Worm (Caenorhabditis elegans) whole organism, young adult: Measurements from ENCODE around the gene F38A6.4.

Experiments
- B0336.3 ChIP-seq: fragments of 200-800 bp; sonication (Bioruptor generic); IDR thresholded peaks from 2 replicates; pipeline ENCODE4 v1.3.6; 2022; ENCODE audit warnings: missing genetic modification characterization, missing compliant biosample characterization
- K11D2.4 ChIP-seq: fragments of 200-800 bp; sonication (Bioruptor generic); IDR thresholded peaks from 2 replicates; pipeline ENCODE4 v1.3.6; 2022; ENCODE audit warnings: missing genetic modification reagents, missing genetic modification characterization, missing compliant biosample characterization
- ZK185.1 ChIP-seq: sonication (generic microtip); optimal IDR thresholded peaks from 2 replicates; lab custom pipeline; 2016; ENCODE audit warnings: mild to moderate bottlenecking, missing genetic modification characterization, missing compliant biosample characterization; ENCODE audit not compliant: poor library complexity, severe bottlenecking
- ama-1 ChIP-seq, 3 experiments: fragments of 150-350 bp in 1 of 3; sonication (generic microtip) in 2 of 3; optimal IDR thresholded peaks; 2 replicates each; lab custom pipeline; 2014 to 2018; ENCODE audit warnings: missing biosample characterization in 2 of 3, missing genetic modification characterization in 2 of 3, missing genetic modification reagents in 2 of 3
- egl-18 ChIP-seq: fragments of 200-800 bp; sonication (Bioruptor generic); IDR thresholded peaks from 2 replicates; pipeline ENCODE4 v1.3.6; 2022; ENCODE audit warnings: missing genetic modification reagents, missing genetic modification characterization, missing compliant biosample characterization
- him-1 ChIP-seq: sonication (generic microtip); optimal IDR thresholded peaks from 2 replicates; lab custom pipeline; 2016; ENCODE audit warnings: missing genotype, missing genetic modification reagents, missing genetic modification characterization, missing compliant biosample characterization
- hmg-20 ChIP-seq: fragments of 200-800 bp; sonication (Bioruptor generic); IDR thresholded peaks from 2 replicates; pipeline ENCODE4 v1.3.6; 2022; ENCODE audit warnings: missing genetic modification reagents, missing genetic modification characterization, missing compliant biosample characterization
- nfya-1 ChIP-seq: sonication (generic microtip); optimal IDR thresholded peaks from 2 replicates; lab custom pipeline; 2017; ENCODE audit warnings: antibody characterized with exemption, missing compliant biosample characterization, missing genetic modification characterization, borderline replicate concordance; ENCODE audit not compliant: insufficient read depth
- tbp1 ChIP-seq: fragments of 200-800 bp; sonication (Bioruptor generic); optimal IDR thresholded peaks from 2 replicates; lab custom pipeline; 2018; ENCODE audit warnings: mild to moderate bottlenecking, missing genetic modification characterization, missing compliant biosample characterization
- tlf-1 ChIP-seq: fragments of 200-800 bp; sonication (Bioruptor generic); optimal IDR thresholded peaks from 2 replicates; lab custom pipeline; 2018; ENCODE audit warnings: mild to moderate bottlenecking, missing genetic modification characterization, missing compliant biosample characterization
- unc-62 ChIP-seq: fragments of 150-350 bp; optimal IDR thresholded peaks from 2 replicates; lab custom pipeline; 2014; ENCODE audit warnings: missing biosample characterization, missing genetic modification reagents, missing genetic modification characterization
- ztf-28 ChIP-seq: fragments of 200-800 bp; sonication (Bioruptor generic); IDR thresholded peaks from 2 replicates; pipeline ENCODE4 v1.3.6; 2022; ENCODE audit warnings: missing genetic modification reagents, missing genetic modification characterization, missing compliant biosample characterization

- TF ChIP-seq unc-62 (GFP tag; lab: Kevin White, UChicago) (no peak), nfya-1 (tag; lab: Kevin White, UChicago) (no peak), hmg-20 (no peak), egl-18 (GFP tag; lab: Robert Waterston, UW) (no peak), ZK185.1 (no peak), ama-1 (optimal IDR thresholded peaks at IDR 0.05; lab: Kevin White, UChicago) (no peak), ama-1 (GFP tag; optimal IDR thresholded peaks at IDR 0.05; lab: Kevin White, UChicago) (no peak), B0336.3 (no peak), K11D2.4 (no peak), him-1 (tag; lab: Kevin White, UChicago) (no peak), tbp1 (GFP tag; lab: Kevin White, UChicago) (no peak), tlf-1 (GFP tag; lab: Kevin White, UChicago) (no peak), ztf-28 (GFP tag; lab: Robert Waterston, UW) (no peak)
These were observed 17.1 kb downstream of the F38A6.4 start for ce11 chrV:20758106-20758505.
